Fruit fly (Drosophila melanogaster) S2 (cell line): Measurements from ENCODE around the gene CG14391.
"Not testable (repeated sequence)": the region's sequence is repeated elsewhere in the genome, so short reads cannot be mapped to it uniquely, and the experiment has no call there.

Source experiments
- CG8478 ChIP-seq: fragments of >200 bp; optimal IDR thresholded peaks from 2 replicates; lab custom pipeline; 2018
- CTCF ChIP-seq, 2 experiments: fragments of >200 bp; optimal IDR thresholded peaks; 2 replicates each; lab custom pipeline; 2018

CG14391 gene

dm6 chr3R:12712178-12713172 is 17.8 kb upstream of the CG14391 start, which contains the start of gene PolQ:
Gene PolQ (minus strand): TSS chr3R:12712299.
- not testable (repeated sequence) for TF ChIP-seq CTCF (optimal IDR thresholded peaks at IDR 0.05; lab: Kevin White, UChicago); CG8478 (lab: Kevin White, UChicago)

- TF ChIP-seq CG8478 (lab: Kevin White, UChicago) (no peak), CTCF (optimal IDR thresholded peaks at IDR 0.05; lab: Kevin White, UChicago) (no peak)
These were observed 10.2 kb upstream of the CG14391 start, which contains the start of gene CG12279 for dm6 chr3R:12704861-12705260. Gene CG12279 (plus strand): TSS chr3R:12705094.

- TF ChIP-seq CTCF (optimal IDR thresholded peaks at IDR 0.05; lab: Kevin White, UChicago) (no peak), CG8478 (lab: Kevin White, UChicago) (no peak)
These were observed 7.4 kb upstream of the CG14391 start for dm6 chr3R:12701994-12702494.

- TF ChIP-seq CG8478 (lab: Kevin White, UChicago), result no peak
These were observed 6.6 kb upstream of the CG14391 start for dm6 chr3R:12701257-12701656.

dm6 chr3R:12700454-12700853 is 5.8 kb upstream of the CG14391 start:
- no peak for TF ChIP-seq CG8478 (lab: Kevin White, UChicago)
- no peak for TF ChIP-seq CTCF (optimal IDR thresholded peaks at IDR 0.05; lab: Kevin White, UChicago)

- TF ChIP-seq CG8478 (lab: Kevin White, UChicago) (no peak), CTCF (optimal IDR thresholded peaks at IDR 0.05; lab: Kevin White, UChicago) (no peak)
These were observed 5.2 kb upstream of the CG14391 start for dm6 chr3R:12699620-12700378.

dm6 chr3R:12698363-12698762 is 3.7 kb upstream of the CG14391 start:
- TF ChIP-seq CG8478 (lab: Kevin White, UChicago), result no peak

- TF ChIP-seq CTCF (optimal IDR thresholded peaks at IDR 0.05; lab: Kevin White, UChicago) (no peak), CG8478 (lab: Kevin White, UChicago) (no peak)
These were observed 3.0 kb upstream of the CG14391 start for dm6 chr3R:12697571-12698039.

dm6 chr3R:12697022-12697421 is 2.4 kb upstream of the CG14391 start, which contains the start of gene Past1:
Gene Past1 (plus strand): TSS chr3R:12697322.
- TF ChIP-seq CTCF (optimal IDR thresholded peaks at IDR 0.05; lab: Kevin White, UChicago), result no peak
- TF ChIP-seq CG8478 (lab: Kevin White, UChicago), result no peak

- no peak for TF ChIP-seq CG8478 (lab: Kevin White, UChicago)
- no peak for TF ChIP-seq CTCF (optimal IDR thresholded peaks at IDR 0.05; lab: Kevin White, UChicago)
These were observed 2.1 kb downstream of the CG14391 start, which contains the start of gene CG31347 for dm6 chr3R:12692497-12692896. Gene CG31347 (minus strand): TSS chr3R:12692597.

dm6 chr3R:12691422-12692101 is 3.1 kb downstream of the CG14391 start, which contains the start of gene Arp1:
Gene Arp1 (plus strand): TSS chr3R:12691743.
- no peak for TF ChIP-seq CG8478 (lab: Kevin White, UChicago)
- no peak for TF ChIP-seq CTCF (optimal IDR thresholded peaks at IDR 0.05; lab: Kevin White, UChicago)

dm6 chr3R:12688672-12689417 is 5.8 kb downstream of the CG14391 start, which contains the start of gene kar:
Gene kar (minus strand): TSS chr3R:12689367.
- TF ChIP-seq CTCF (optimal IDR thresholded peaks at IDR 0.05; lab: Kevin White, UChicago) (no peak), CG8478 (lab: Kevin White, UChicago) (no peak)

- TF ChIP-seq CG8478 (lab: Kevin White, UChicago) (no peak), CTCF (optimal IDR thresholded peaks at IDR 0.05; lab: Kevin White, UChicago) (no peak)
These were observed 6.5 kb downstream of the CG14391 start for dm6 chr3R:12688116-12688515.
